Worm (Caenorhabditis elegans) whole organism, midembryonic: Measurements from ENCODE around the gene mev-1.

Experiments used
- T22C8.4 ChIP-seq: fragments of 200-800 bp; sonication (Bioruptor generic); IDR thresholded peaks from 2 replicates; pipeline ENCODE4 v1.3.6; 2022; ENCODE audit warnings: missing genetic modification characterization, missing compliant biosample characterization
- flt-1 ChIP-seq: fragments of 200-800 bp; sonication (Bioruptor generic); IDR thresholded peaks from 2 replicates; pipeline ENCODE4 v1.3.6; 2022; ENCODE audit warnings: missing genetic modification characterization, missing compliant biosample characterization
- klf-2 ChIP-seq: fragments of 200-800 bp; sonication (Bioruptor generic); conservative IDR thresholded peaks from 2 replicates; pipeline ENCODE4 v1.3.6; 2022; ENCODE audit warnings: missing genetic modification reagents, missing genetic modification characterization, missing compliant biosample characterization

DNA sequence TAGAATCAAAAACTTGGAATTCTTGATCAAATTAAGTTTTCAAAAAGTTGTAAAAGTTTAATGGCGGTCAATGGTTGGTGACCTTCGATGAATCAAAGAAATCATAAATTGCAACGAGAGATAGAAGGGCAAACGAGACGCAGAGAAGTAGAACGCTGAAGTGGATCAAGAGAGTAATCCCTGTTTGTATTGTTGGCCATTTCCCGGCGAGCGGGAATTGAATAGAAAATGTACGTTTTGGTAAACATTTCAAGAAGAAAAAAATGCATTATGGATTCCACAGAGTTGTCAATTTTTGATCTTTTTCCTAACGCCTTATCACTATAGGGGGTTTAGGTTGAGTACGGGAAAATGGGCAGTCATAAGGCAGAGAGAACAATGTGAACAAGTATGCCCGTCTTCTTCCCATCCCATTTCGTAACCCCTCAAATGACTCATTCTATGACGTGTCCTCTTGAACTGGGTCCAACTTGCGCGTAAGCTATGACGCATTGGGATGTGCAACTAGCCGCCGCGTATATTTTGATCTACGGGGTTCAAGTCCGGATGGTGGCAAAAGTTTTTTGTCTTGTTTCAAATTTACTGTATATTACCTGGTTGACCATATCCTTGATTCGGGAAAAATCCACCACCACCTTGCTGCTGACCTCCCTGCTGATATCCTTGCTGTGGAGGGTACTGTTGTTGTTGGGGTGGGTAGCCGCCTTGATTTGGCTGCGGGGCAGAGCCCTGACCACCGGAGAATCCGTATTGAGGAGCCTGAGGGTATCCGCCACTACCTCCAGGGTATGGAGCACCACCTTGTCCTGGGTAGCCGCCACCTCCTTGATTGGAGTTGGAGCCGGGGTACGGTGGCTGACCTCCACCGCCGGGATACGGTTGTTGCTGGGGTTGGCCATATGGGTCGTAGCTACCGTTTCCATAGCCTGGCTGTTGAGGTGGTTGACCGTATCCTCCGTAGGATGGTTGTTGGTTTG, 5.2 kb upstream of the mev-1 start:
- TF ChIP-seq flt-1 (no peak), klf-2 (GFP tag; lab: Robert Waterston, UW) (no peak), T22C8.4 (no peak)
